Worm (Caenorhabditis elegans) whole organism, midembryonic: ENCODE data around the gene cdt-2.

ENCODE experiments used
- T22C8.4 ChIP-seq: fragments of 200-800 bp; sonication (Bioruptor generic); IDR thresholded peaks from 2 replicates; pipeline ENCODE4 v1.3.6; 2022; ENCODE audit warnings: missing genetic modification characterization, missing compliant biosample characterization
- flt-1 ChIP-seq: fragments of 200-800 bp; sonication (Bioruptor generic); IDR thresholded peaks from 2 replicates; pipeline ENCODE4 v1.3.6; 2022; ENCODE audit warnings: missing genetic modification characterization, missing compliant biosample characterization
- klf-2 ChIP-seq: fragments of 200-800 bp; sonication (Bioruptor generic); conservative IDR thresholded peaks from 2 replicates; pipeline ENCODE4 v1.3.6; 2022; ENCODE audit warnings: missing genetic modification reagents, missing genetic modification characterization, missing compliant biosample characterization
- tab-1 ChIP-seq: fragments of 200-800 bp; sonication (Bioruptor generic); IDR thresholded peaks from 2 replicates; pipeline ENCODE4 v1.3.6; 2022; ENCODE audit warnings: missing genetic modification characterization, missing compliant biosample characterization

ce11 chrV:15020732-15021131, 29.8 kb upstream of the cdt-2 start, which contains the start of gene F14H8.5:
- no peak for TF ChIP-seq tab-1 (GFP tag; lab: Robert Waterston, UW)
- no peak for TF ChIP-seq klf-2
- TF ChIP-seq T22C8.4 (GFP tag; lab: Robert Waterston, UW), result no peak
- no peak for TF ChIP-seq flt-1 (GFP tag; lab: Robert Waterston, UW)
